Fruit fly (Drosophila melanogaster): ENCODE measurements around the gene Met.

Met gene

dm6 chrX:11611645-11612079, 4.3 kb upstream of the Met start, which contains the start of the genes CG2247 and CG1703 (continued):
- no peak for TF ChIP-seq Stat92E (GFP tag; optimal IDR thresholded peaks at IDR 0.05)
- TF ChIP-seq Trl (optimal IDR thresholded peaks at IDR 0.05) = no peak
- TF ChIP-seq Trl (GFP tag; optimal IDR thresholded peaks at IDR 0.05) = no peak
- no peak for TF ChIP-seq cas (GFP tag; IDR thresholded peaks at IDR 0.05)
- peak; percentile 52 for TF ChIP-seq twi (tag; optimal IDR thresholded peaks at IDR 0.05)
- TF ChIP-seq Ada2b (GFP tag; IDR thresholded peaks at IDR 0.05) = no peak
- no peak for TF ChIP-seq Gug (GFP tag; IDR thresholded peaks at IDR 0.05)
- no peak for TF ChIP-seq NC2β (GFP tag; optimal IDR thresholded peaks at IDR 0.05)
- peak; percentile 80 for TF ChIP-seq inv (GFP tag; IDR thresholded peaks at IDR 0.05; ENCODE audit: partially characterized antibody)
- TF ChIP-seq gro (GFP tag; optimal IDR thresholded peaks at IDR 0.05) = no peak
- TF ChIP-seq CG9215 (GFP tag; IDR thresholded peaks at IDR 0.05) = no peak
- TF ChIP-seq oc (tag; optimal IDR thresholded peaks at IDR 0.05) = no peak
- peak; percentile 85 for TF ChIP-seq CG7928 (GFP tag; optimal IDR thresholded peaks at IDR 0.05)
- no peak for TF ChIP-seq Taf1 (GFP tag; IDR thresholded peaks at IDR 0.05)
- no peak for TF ChIP-seq CG15073 (GFP tag; optimal IDR thresholded peaks at IDR 0.05)
- peak; percentile 23 for TF ChIP-seq Myb (GFP tag; optimal IDR thresholded peaks at IDR 0.05)
- TF ChIP-seq CG13296 (GFP tag; optimal IDR thresholded peaks at IDR 0.05) = no peak
- TF ChIP-seq caup (GFP tag; optimal IDR thresholded peaks at IDR 0.05; ENCODE audit: severe bottlenecking) = no peak
- no peak for TF ChIP-seq Dip2 (GFP tag; IDR thresholded peaks at IDR 0.05)
- no peak for TF ChIP-seq Six4 (GFP tag; optimal IDR thresholded peaks at IDR 0.05)
- no peak for TF ChIP-seq CG10431 (GFP tag; optimal IDR thresholded peaks at IDR 0.05)
- peak; percentile 66 for TF ChIP-seq CG34224 (GFP tag; IDR thresholded peaks at IDR 0.05; ENCODE audit: partially characterized antibody)
- no peak for TF ChIP-seq CG5180 (GFP tag; optimal IDR thresholded peaks at IDR 0.05)
- no peak for TF ChIP-seq CG3065 (GFP tag; optimal IDR thresholded peaks at IDR 0.05)
- no peak for TF ChIP-seq crc (GFP tag; optimal IDR thresholded peaks at IDR 0.05)
- no peak for TF ChIP-seq dimm (GFP tag; IDR thresholded peaks at IDR 0.05)
- TF ChIP-seq Lim3 (GFP tag; IDR thresholded peaks at IDR 0.05) = no peak
- TF ChIP-seq CG12299 (tag; optimal IDR thresholded peaks at IDR 0.05) = no peak
- no peak for TF ChIP-seq sd (tag; optimal IDR thresholded peaks at IDR 0.05)
- TF ChIP-seq bab2 (GFP tag; optimal IDR thresholded peaks at IDR 0.05) = no peak
- no peak for TF ChIP-seq Hr3 (GFP tag; optimal IDR thresholded peaks at IDR 0.05)
- TF ChIP-seq dysf (GFP tag; IDR thresholded peaks at IDR 0.05) = no peak
- TF ChIP-seq CG17385 (GFP tag; optimal IDR thresholded peaks at IDR 0.05) = no peak
- TF ChIP-seq peb (GFP tag; IDR thresholded peaks at IDR 0.05) = no peak
- no peak for TF ChIP-seq CG32532 (GFP tag; IDR thresholded peaks at IDR 0.05)
- no peak for TF ChIP-seq CG11398 (GFP tag; optimal IDR thresholded peaks at IDR 0.05)
- no peak for TF ChIP-seq CG6813 (GFP tag; optimal IDR thresholded peaks at IDR 0.05)
- TF ChIP-seq CG12071 (GFP tag; optimal IDR thresholded peaks at IDR 0.05) = no peak

dm6 chrX:11616496-11616952, 600 bp downstream of the Met start:
- TF ChIP-seq CG4820 (GFP tag; optimal IDR thresholded peaks at IDR 0.05) (no peak), CG12071 (GFP tag; optimal IDR thresholded peaks at IDR 0.05) (no peak), cg (GFP tag; optimal IDR thresholded peaks at IDR 0.05) (peak; percentile 76), Aef1 (GFP tag; IDR thresholded peaks at IDR 0.05) (0 out of 3 replicates have a peak, but pooled peaks have one; percentile 44), Trl (optimal IDR thresholded peaks at IDR 0.05) (peak; percentile 63 to 85), Trl (GFP tag; optimal IDR thresholded peaks at IDR 0.05) (no peak), vfl (GFP tag; optimal IDR thresholded peaks at IDR 0.05) (no peak), CG42726 (GFP tag; IDR thresholded peaks at IDR 0.05; ENCODE audit: partially characterized antibody) (no peak), Hand (GFP tag; optimal IDR thresholded peaks at IDR 0.05) (no peak), CG4617 (GFP tag; optimal IDR thresholded peaks at IDR 0.05; ENCODE audit: borderline replicate concordance) (peak; percentile 27), nom (GFP tag; optimal IDR thresholded peaks at IDR 0.05) (peak; percentile 49), Drgx (GFP tag; IDR thresholded peaks at IDR 0.05) (0 out of 2 replicates have a peak, but pooled peaks have one; percentile 15), gsb (GFP tag; IDR thresholded peaks at IDR 0.05) (no peak), crp (GFP tag; optimal IDR thresholded peaks at IDR 0.05) (no peak), CG6791 (GFP tag; IDR thresholded peaks at IDR 0.05; ENCODE audit: partially characterized antibody) (no peak), br (optimal IDR thresholded peaks at IDR 0.05) (no peak), crol (GFP tag; IDR thresholded peaks at IDR 0.05) (peak; percentile 88), bsh (GFP tag; optimal IDR thresholded peaks at IDR 0.05) (peak in 1 of 2 experiments; percentile 37)
